Fruit fly (Drosophila melanogaster) whole organism, embryonic: Measurements from ENCODE around the gene pav.

Experiments
- Abd-B ChIP-seq: fragments of 200-800 bp; sonication (Bioruptor generic); optimal IDR thresholded peaks from 2 replicates; lab custom pipeline; 2018; ENCODE audit warnings: missing biosample characterization, mild to moderate bottlenecking, missing genetic modification characterization, moderate library complexity
- Atf3 ChIP-seq: fragments of 200-800 bp; sonication (Bioruptor generic); optimal IDR thresholded peaks from 3 replicates; lab custom pipeline; 2016; ENCODE audit warnings: missing biosample characterization, missing genetic modification characterization
- Bgb ChIP-seq: fragments of 200-800 bp; sonication (Bioruptor generic); IDR thresholded peaks from 2 replicates; pipeline ENCODE4 v1.3.6; 2022; ENCODE audit warnings: missing biosample characterization, missing genetic modification characterization; ENCODE audit not compliant: partially characterized antibody
- CG11456 ChIP-seq: fragments of 200-800 bp; sonication (Bioruptor generic); IDR thresholded peaks from 3 replicates; pipeline ENCODE4 v1.3.6; 2022; ENCODE audit warnings: missing biosample characterization, missing genetic modification characterization
- CG12104 ChIP-seq: fragments of 200-800 bp; sonication (Bioruptor generic); optimal IDR thresholded peaks from 3 replicates; lab custom pipeline; 2016; ENCODE audit warnings: missing biosample characterization, missing genetic modification characterization
- CG12155 ChIP-seq: fragments of 200-800 bp; sonication (Bioruptor generic); optimal IDR thresholded peaks from 3 replicates; lab custom pipeline; 2016; ENCODE audit warnings: missing biosample characterization, missing genetic modification characterization
- CG12299 ChIP-seq: fragments of 200-800 bp; sonication (Bioruptor generic); optimal IDR thresholded peaks from 2 replicates; lab custom pipeline; 2018; ENCODE audit warnings: missing biosample characterization, mild to moderate bottlenecking, missing genetic modification characterization
- CG12391 ChIP-seq: fragments of 200-800 bp; sonication (Bioruptor generic); optimal IDR thresholded peaks from 3 replicates; lab custom pipeline; 2018; ENCODE audit warnings: missing biosample characterization, mild to moderate bottlenecking, missing genetic modification characterization, moderate library complexity
- CG13296 ChIP-seq: fragments of 200-800 bp; sonication (Bioruptor generic); optimal IDR thresholded peaks from 3 replicates; lab custom pipeline; 2018; ENCODE audit warnings: missing biosample characterization, mild to moderate bottlenecking, missing genetic modification characterization
- CG14965 ChIP-seq: fragments of 200-800 bp; sonication (Bioruptor generic); optimal IDR thresholded peaks from 2 replicates; lab custom pipeline; 2016; ENCODE audit warnings: missing biosample characterization, missing genetic modification characterization, borderline replicate concordance
- CG15696 ChIP-seq: fragments of 200-800 bp; sonication (Bioruptor generic); optimal IDR thresholded peaks from 2 replicates; lab custom pipeline; 2019; ENCODE audit warnings: missing biosample characterization, mild to moderate bottlenecking, missing genetic modification characterization, moderate library complexity
- CG2120 ChIP-seq: fragments of 200-800 bp; sonication (Bioruptor generic); optimal IDR thresholded peaks from 3 replicates; lab custom pipeline; 2016; ENCODE audit warnings: missing biosample characterization, missing genetic modification characterization
- CG2712 ChIP-seq: fragments of 200-800 bp; optimal IDR thresholded peaks from 3 replicates; lab custom pipeline; 2019; ENCODE audit warnings: missing biosample characterization, mild to moderate bottlenecking, missing genetic modification characterization, moderate library complexity
- CG31388 ChIP-seq: fragments of 200-800 bp; sonication (Bioruptor generic); optimal IDR thresholded peaks from 2 replicates; lab custom pipeline; 2016; ENCODE audit warnings: missing biosample characterization, missing genetic modification characterization
- CG4730 ChIP-seq: fragments of 200-800 bp; sonication (Bioruptor generic); IDR thresholded peaks from 2 replicates; pipeline ENCODE4 v1.3.6; 2022; ENCODE audit warnings: missing biosample characterization, missing genetic modification characterization
- CG7357 ChIP-seq: fragments of 200-800 bp; sonication (Bioruptor generic); IDR thresholded peaks from 3 replicates; pipeline ENCODE4 v1.3.6; 2022; ENCODE audit warnings: missing biosample characterization, missing genetic modification characterization
- CG7928 ChIP-seq: fragments of 200-800 bp; sonication (Bioruptor generic); optimal IDR thresholded peaks from 2 replicates; lab custom pipeline; 2017; ENCODE audit warnings: missing biosample characterization, mild to moderate bottlenecking, missing genetic modification characterization
- CG7987 ChIP-seq: fragments of 200-800 bp; sonication (Bioruptor generic); optimal IDR thresholded peaks from 2 replicates; lab custom pipeline; 2018; ENCODE audit warnings: missing biosample characterization, mild to moderate bottlenecking, missing genetic modification characterization, moderate library complexity
- CG9437 ChIP-seq: fragments of 200-800 bp; sonication (Bioruptor generic); optimal IDR thresholded peaks from 2 replicates; lab custom pipeline; 2018; ENCODE audit warnings: missing biosample characterization, mild to moderate bottlenecking, missing genetic modification characterization
- D ChIP-seq, 2 experiments: fragments of 200-800 bp in 1 of 2; fragments of >200 bp in 1 of 2; sonication (Bioruptor generic) in 1 of 2; optimal IDR thresholded peaks; 2 replicates in 1 of 2; 3 replicates in 1 of 2; lab custom pipeline; 2017; ENCODE audit warnings: mild to moderate bottlenecking in 1 of 2, missing biosample characterization in 1 of 2, missing genetic modification characterization in 1 of 2, missing genetic modification reagents in 1 of 2
- D19B ChIP-seq: fragments of 200-800 bp; sonication (Bioruptor generic); optimal IDR thresholded peaks from 2 replicates; lab custom pipeline; 2017; ENCODE audit warnings: missing biosample characterization, mild to moderate bottlenecking, missing genetic modification characterization
- HLH4C ChIP-seq: fragments of 200-800 bp; sonication (Bioruptor generic); IDR thresholded peaks from 3 replicates; pipeline ENCODE4 v1.3.6; 2022; ENCODE audit warnings: missing biosample characterization, missing genetic modification characterization; ENCODE audit not compliant: partially characterized antibody
- Hey ChIP-seq: fragments of 200-800 bp; sonication (Bioruptor generic); optimal IDR thresholded peaks from 3 replicates; lab custom pipeline; 2018; ENCODE audit warnings: missing biosample characterization, mild to moderate bottlenecking, missing genetic modification characterization
- Ptx1 ChIP-seq: fragments of 200-800 bp; sonication (Bioruptor generic); IDR thresholded peaks from 2 replicates; pipeline ENCODE4 v1.3.6; 2022; ENCODE audit warnings: missing biosample characterization, missing genetic modification characterization
- TFAM ChIP-seq: fragments of 200-800 bp; sonication (Bioruptor generic); optimal IDR thresholded peaks from 2 replicates; lab custom pipeline; 2017; ENCODE audit warnings: missing biosample characterization, missing genetic modification characterization, inconsistent platforms
- ap ChIP-seq: fragments of 200-800 bp; sonication (Bioruptor generic); IDR thresholded peaks from 2 replicates; pipeline ENCODE4 v1.3.6; 2022; ENCODE audit warnings: missing biosample characterization, missing genetic modification characterization
- ara ChIP-seq: fragments of 200-800 bp; sonication (Bioruptor generic); IDR thresholded peaks from 2 replicates; pipeline ENCODE4 v1.3.6; 2022; ENCODE audit warnings: missing biosample characterization, missing genetic modification characterization
- chm ChIP-seq: fragments of 200-800 bp; sonication (Bioruptor generic); IDR thresholded peaks from 2 replicates; pipeline ENCODE4 v1.3.6; 2022; ENCODE audit warnings: missing biosample characterization, missing genetic modification characterization
- da ChIP-seq: fragments of 200-800 bp; sonication (Bioruptor generic); optimal IDR thresholded peaks from 2 replicates; lab custom pipeline; 2016; ENCODE audit warnings: missing biosample characterization, missing genetic modification characterization
- en ChIP-seq: fragments of 200-800 bp; sonication (Bioruptor generic); optimal IDR thresholded peaks from 2 replicates; lab custom pipeline; 2016; ENCODE audit warnings: missing biosample characterization, missing genetic modification characterization
- fru ChIP-seq: fragments of >200 bp; optimal IDR thresholded peaks from 2 replicates; lab custom pipeline; 2017
- grau ChIP-seq: fragments of 200-800 bp; optimal IDR thresholded peaks from 3 replicates; lab custom pipeline; 2019; ENCODE audit warnings: missing biosample characterization, mild to moderate bottlenecking, missing genetic modification characterization, moderate library complexity
- her ChIP-seq: fragments of 200-800 bp; sonication (Bioruptor generic); optimal IDR thresholded peaks from 2 replicates; lab custom pipeline; 2016; ENCODE audit warnings: missing biosample characterization, missing genetic modification characterization
- hth ChIP-seq: fragments of >200 bp; optimal IDR thresholded peaks from 2 replicates; lab custom pipeline; 2017; ENCODE audit warnings: inconsistent platforms
- kah ChIP-seq: fragments of 200-800 bp; sonication (Bioruptor generic); optimal IDR thresholded peaks from 2 replicates; lab custom pipeline; 2018; ENCODE audit warnings: missing biosample characterization, mild to moderate bottlenecking, missing genetic modification characterization
- lmd ChIP-seq: fragments of 200-800 bp; sonication (Bioruptor generic); IDR thresholded peaks from 2 replicates; pipeline ENCODE4 v1.3.6; 2022; ENCODE audit warnings: missing biosample characterization, missing genetic modification characterization
- lola ChIP-seq, 3 experiments: fragments of >200 bp in 2 of 3; fragments of 200-800 bp in 1 of 3; sonication (Bioruptor generic) in 1 of 3; optimal IDR thresholded peaks; 2 replicates each; lab custom pipeline; 2017 to 2019; ENCODE audit warnings: missing biosample characterization in 3 of 3, missing genetic modification characterization in 3 of 3, mild to moderate bottlenecking in 1 of 3, moderate library complexity in 1 of 3
- maf-S ChIP-seq: fragments of 200-800 bp; sonication (Bioruptor generic); optimal IDR thresholded peaks from 2 replicates; lab custom pipeline; 2016; ENCODE audit warnings: missing biosample characterization, missing genetic modification characterization
- nau ChIP-seq: fragments of 200-800 bp; sonication (Bioruptor generic); optimal IDR thresholded peaks from 3 replicates; lab custom pipeline; 2017; ENCODE audit warnings: missing biosample characterization, mild to moderate bottlenecking, missing genetic modification characterization, missing genetic modification reagents
- oc ChIP-seq: fragments of 200-800 bp; sonication (Bioruptor generic); optimal IDR thresholded peaks from 2 replicates; lab custom pipeline; 2018; ENCODE audit warnings: missing biosample characterization, mild to moderate bottlenecking, missing genetic modification characterization, moderate library complexity
- prd ChIP-seq, 3 experiments: fragments of >200 bp in 2 of 3; fragments of 200-800 bp in 1 of 3; sonication (Bioruptor generic) in 1 of 3; optimal IDR thresholded peaks in 2 of 3; IDR thresholded peaks in 1 of 3; 2 replicates in 2 of 3; 3 replicates in 1 of 3; pipeline versions ENCODE4 v1.3.6 to Lab custom; 2017 to 2022; ENCODE audit warnings: missing biosample characterization in 1 of 3, missing genetic modification characterization in 1 of 3
- ranshi ChIP-seq: fragments of 200-800 bp; sonication (Bioruptor generic); IDR thresholded peaks from 2 replicates; pipeline ENCODE4 v1.3.6; 2022; ENCODE audit warnings: missing biosample characterization, missing genetic modification characterization
- rib ChIP-seq: fragments of 200-800 bp; sonication (Bioruptor generic); IDR thresholded peaks from 2 replicates; pipeline ENCODE4 v1.3.6; 2022; ENCODE audit warnings: missing biosample characterization, missing genetic modification characterization
- row ChIP-seq: fragments of 200-800 bp; sonication (Bioruptor generic); IDR thresholded peaks from 3 replicates; pipeline ENCODE4 v1.3.6; 2022; ENCODE audit warnings: missing biosample characterization, missing genetic modification characterization
- scrt ChIP-seq: fragments of 200-800 bp; sonication (Bioruptor generic); optimal IDR thresholded peaks from 2 replicates; lab custom pipeline; 2018; ENCODE audit warnings: missing biosample characterization, mild to moderate bottlenecking, missing genetic modification characterization, moderate library complexity
- shn ChIP-seq: fragments of 200-800 bp; sonication (Bioruptor generic); optimal IDR thresholded peaks from 3 replicates; lab custom pipeline; 2016; ENCODE audit warnings: missing biosample characterization, missing genetic modification characterization
- slou ChIP-seq: fragments of 200-800 bp; sonication (Bioruptor generic); optimal IDR thresholded peaks from 3 replicates; lab custom pipeline; 2016; ENCODE audit warnings: missing biosample characterization, missing genetic modification characterization
- so ChIP-seq: fragments of 200-800 bp; sonication (Bioruptor generic); IDR thresholded peaks from 3 replicates; pipeline ENCODE4 v1.3.6; 2022; ENCODE audit warnings: missing biosample characterization, missing genetic modification characterization
- ssp ChIP-seq: fragments of 200-800 bp; sonication (Bioruptor generic); IDR thresholded peaks from 2 replicates; pipeline ENCODE4 v1.3.6; 2022; ENCODE audit warnings: missing biosample characterization, missing genetic modification characterization
- unpg ChIP-seq: fragments of 200-800 bp; sonication (Bioruptor generic); optimal IDR thresholded peaks from 3 replicates; lab custom pipeline; 2018; ENCODE audit warnings: missing biosample characterization, mild to moderate bottlenecking, missing genetic modification characterization, moderate library complexity
- yki ChIP-seq: fragments of >200 bp; optimal IDR thresholded peaks from 3 replicates; lab custom pipeline; 2018

Gene pav

DNA sequence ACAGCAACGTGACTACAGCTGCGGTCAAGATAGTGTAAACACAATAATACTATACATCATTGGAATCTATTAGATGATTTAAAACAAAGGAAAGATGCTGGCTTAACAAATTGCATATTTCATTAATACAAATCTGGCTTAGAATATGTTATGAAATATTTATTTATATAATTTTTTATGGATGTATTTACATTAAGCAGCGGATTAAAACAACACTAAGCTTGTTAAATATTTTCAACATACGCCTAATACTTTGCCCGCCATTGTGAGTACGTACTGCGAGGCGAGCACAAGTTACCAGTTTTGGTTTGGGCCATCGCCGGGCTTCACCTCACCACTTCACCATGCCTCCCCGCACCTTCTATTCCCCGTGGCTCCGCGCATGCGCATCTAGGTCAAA lies 27.4 kb downstream of the pav start (continued):
- TF ChIP-seq CG12391 (tag; lab: Kevin White, UChicago) (peak; percentile 82), CG12299 (peak; percentile 63), ap (GFP tag; lab: Robert Waterston, UW) (peak; percentile 53), so (GFP tag; lab: Robert Waterston, UW) (peak; percentile 59; the same call in 2 of the 3 replicates), kah (peak; percentile 56), CG14965 (no peak), HLH4C (GFP tag; lab: Robert Waterston, UW) (no peak), CG12155 (GFP tag; lab: Kevin White, UChicago) (no peak), lola (GFP tag; optimal IDR thresholded peaks at IDR 0.05; lab: Kevin White, UChicago) (peak in 1 of 3 experiments; percentile 77), Bgb (GFP tag; lab: Robert Waterston, UW) (no peak), maf-S (GFP tag; lab: Kevin White, UChicago) (no peak), CG9437 (GFP tag; lab: Kevin White, UChicago) (peak; percentile 52), CG12104 (GFP tag; lab: Kevin White, UChicago) (peak; percentile 29), CG7987 (GFP tag; lab: Kevin White, UChicago) (no peak), nau (no peak), Hey (no peak), Atf3 (no peak), CG7357 (GFP tag; lab: Robert Waterston, UW) (peak; percentile 38; the same call in 1 of the 3 replicates), oc (peak; percentile 74), CG11456 (GFP tag; lab: Robert Waterston, UW) (0 out of 3 replicates have a peak, but pooled peaks have one; percentile 28), ssp (GFP tag; lab: Robert Waterston, UW) (peak; percentile 39; the same call in 1 of the 2 replicates), CG2712 (tag; lab: Kevin White, UChicago) (peak; percentile 87), lmd (peak; percentile 66), CG15696 (tag; lab: Kevin White, UChicago) (peak; percentile 38), da (GFP tag; lab: Kevin White, UChicago) (no peak), ranshi (GFP tag; lab: Robert Waterston, UW) (peak; percentile 51; the same call in 1 of the 2 replicates), hth (lab: Kevin White, UChicago) (no peak), rib (GFP tag; lab: Robert Waterston, UW) (no peak), D19B (GFP tag; lab: Kevin White, UChicago) (no peak), yki (lab: Kevin White, UChicago) (no peak), row (GFP tag; lab: Robert Waterston, UW) (peak; percentile 71), TFAM (GFP tag; lab: Kevin White, UChicago) (no peak), CG4730 (GFP tag; lab: Robert Waterston, UW) (peak; percentile 30; the same call in 1 of the 2 replicates), CG7928 (GFP tag; lab: Kevin White, UChicago) (peak; percentile 8), slou (GFP tag; lab: Kevin White, UChicago) (no peak), CG13296 (GFP tag; lab: Kevin White, UChicago) (peak; percentile 74), en (GFP tag; lab: Kevin White, UChicago) (no peak), Ptx1 (GFP tag; lab: Robert Waterston, UW) (peak; percentile 79), prd (optimal IDR thresholded peaks at IDR 0.05; lab: Kevin White, UChicago) (no peak), prd (GFP tag; IDR thresholded peaks at IDR 0.05; lab: Robert Waterston, UW) (peak; percentile 66; the same call in 2 of the 3 replicates), fru (lab: Kevin White, UChicago) (no peak), her (GFP tag; lab: Kevin White, UChicago) (no peak), ara (GFP tag; lab: Robert Waterston, UW) (peak; percentile 75), scrt (GFP tag; lab: Kevin White, UChicago) (peak; percentile 58), grau (tag; lab: Kevin White, UChicago) (peak; percentile 81), chm (no peak), shn (GFP tag; lab: Kevin White, UChicago) (no peak), CG31388 (GFP tag; lab: Kevin White, UChicago) (no peak), CG2120 (no peak), D (optimal IDR thresholded peaks at IDR 0.05; lab: Kevin White, UChicago) (no peak), D (GFP tag; optimal IDR thresholded peaks at IDR 0.05; lab: Kevin White, UChicago) (peak; percentile 71), Abd-B (peak; percentile 65), unpg (GFP tag; lab: Kevin White, UChicago) (peak; percentile 81)
